Fruit fly (Drosophila melanogaster) whole organism, embryonic: ENCODE data around the gene Nepl21.

ENCODE experiments used
- ATbp ChIP-seq: fragments of 200-800 bp; sonication (Bioruptor generic); optimal IDR thresholded peaks from 2 replicates; lab custom pipeline; 2017; ENCODE audit warnings: missing biosample characterization, mild to moderate bottlenecking, missing genetic modification characterization, missing genetic modification reagents
- Ada2b ChIP-seq: fragments of 200-800 bp; sonication (Bioruptor generic); IDR thresholded peaks from 2 replicates; pipeline ENCODE4 v1.3.6; 2022; ENCODE audit warnings: missing biosample characterization, missing genetic modification characterization
- CG10959 ChIP-seq: fragments of 200-800 bp; sonication (Bioruptor generic); IDR thresholded peaks from 2 replicates; pipeline ENCODE4 v1.3.6; 2022; ENCODE audit warnings: missing biosample characterization, missing genetic modification characterization
- CG11696 ChIP-seq: fragments of 200-800 bp; sonication (Bioruptor generic); IDR thresholded peaks from 2 replicates; pipeline ENCODE4 v1.3.6; 2022; ENCODE audit warnings: missing biosample characterization, missing genetic modification characterization
- CG12071 ChIP-seq: fragments of 200-800 bp; sonication (Bioruptor generic); optimal IDR thresholded peaks from 3 replicates; lab custom pipeline; 2018; ENCODE audit warnings: missing biosample characterization, mild to moderate bottlenecking, missing genetic modification characterization
- CG12769 ChIP-seq: fragments of 200-800 bp; sonication (Bioruptor generic); optimal IDR thresholded peaks from 2 replicates; lab custom pipeline; 2019; ENCODE audit warnings: missing biosample characterization, mild to moderate bottlenecking, missing genetic modification characterization, moderate library complexity
- CG13123 ChIP-seq: fragments of 200-800 bp; sonication (Bioruptor generic); optimal IDR thresholded peaks from 2 replicates; lab custom pipeline; 2016; ENCODE audit warnings: missing biosample characterization, missing genetic modification characterization
- CG13296 ChIP-seq: fragments of 200-800 bp; sonication (Bioruptor generic); optimal IDR thresholded peaks from 3 replicates; lab custom pipeline; 2018; ENCODE audit warnings: missing biosample characterization, mild to moderate bottlenecking, missing genetic modification characterization
- CG18619 ChIP-seq: fragments of 200-800 bp; sonication (Bioruptor generic); optimal IDR thresholded peaks from 3 replicates; lab custom pipeline; 2017; ENCODE audit warnings: missing biosample characterization, mild to moderate bottlenecking, missing genetic modification characterization
- CG2120 ChIP-seq: fragments of 200-800 bp; sonication (Bioruptor generic); optimal IDR thresholded peaks from 3 replicates; lab custom pipeline; 2016; ENCODE audit warnings: missing biosample characterization, missing genetic modification characterization
- CG34224 ChIP-seq: fragments of 200-800 bp; sonication (Bioruptor generic); IDR thresholded peaks from 3 replicates; pipeline ENCODE4 v1.3.6; 2022; ENCODE audit warnings: missing biosample characterization, missing genetic modification characterization; ENCODE audit not compliant: partially characterized antibody
- CG34376 ChIP-seq: fragments of 200-800 bp; sonication (Bioruptor generic); optimal IDR thresholded peaks from 2 replicates; lab custom pipeline; 2018; ENCODE audit warnings: missing biosample characterization, mild to moderate bottlenecking, missing genetic modification characterization
- CG42726 ChIP-seq: fragments of 200-800 bp; sonication (Bioruptor generic); IDR thresholded peaks from 2 replicates; pipeline ENCODE4 v1.3.6; 2022; ENCODE audit warnings: missing biosample characterization, missing genetic modification characterization; ENCODE audit not compliant: partially characterized antibody
- CG4404 ChIP-seq: fragments of 200-800 bp; sonication (Bioruptor generic); IDR thresholded peaks from 2 replicates; pipeline ENCODE4 v1.3.6; 2022; ENCODE audit warnings: missing biosample characterization, missing genetic modification characterization
- CG4617 ChIP-seq: fragments of 200-800 bp; sonication (Bioruptor generic); optimal IDR thresholded peaks from 3 replicates; lab custom pipeline; 2016; ENCODE audit warnings: missing biosample characterization, missing genetic modification characterization, borderline replicate concordance
- CG7556 ChIP-seq: fragments of 200-800 bp; sonication (Bioruptor generic); optimal IDR thresholded peaks from 2 replicates; lab custom pipeline; 2017; ENCODE audit warnings: missing biosample characterization, mild to moderate bottlenecking, missing genetic modification characterization
- CG8944 ChIP-seq: fragments of 200-800 bp; sonication (Bioruptor generic); optimal IDR thresholded peaks from 3 replicates; lab custom pipeline; 2016; ENCODE audit warnings: missing biosample characterization, missing genetic modification characterization
- CG9797 ChIP-seq: fragments of 200-800 bp; sonication (Bioruptor generic); optimal IDR thresholded peaks from 3 replicates; lab custom pipeline; 2018; ENCODE audit warnings: missing biosample characterization, mild to moderate bottlenecking, missing genetic modification characterization
- Drgx ChIP-seq: fragments of 200-800 bp; sonication (Bioruptor generic); IDR thresholded peaks from 2 replicates; pipeline ENCODE4 v1.3.6; 2022; ENCODE audit warnings: missing biosample characterization, missing genetic modification characterization
- Fer2 ChIP-seq: fragments of 200-800 bp; sonication (Bioruptor generic); optimal IDR thresholded peaks from 2 replicates; lab custom pipeline; 2018; ENCODE audit warnings: missing biosample characterization, mild to moderate bottlenecking, missing genetic modification characterization, moderate library complexity
- H2.0 ChIP-seq: fragments of 200-800 bp; sonication (Bioruptor generic); IDR thresholded peaks from 2 replicates; pipeline ENCODE4 v1.3.6; 2022; ENCODE audit warnings: missing biosample characterization, missing genetic modification characterization
- MESR4 ChIP-seq: fragments of 200-800 bp; sonication (Bioruptor generic); optimal IDR thresholded peaks from 2 replicates; lab custom pipeline; 2018; ENCODE audit warnings: missing biosample characterization, mild to moderate bottlenecking, missing genetic modification characterization, moderate library complexity
- Med ChIP-seq: fragments of 200-800 bp; sonication (Bioruptor generic); peaks from one replicate; lab custom pipeline; 2016; ENCODE audit warnings: missing biosample characterization, missing genetic modification characterization, mild to moderate bottlenecking, inconsistent platforms, moderate library complexity
- Myb ChIP-seq: fragments of 200-800 bp; sonication (Bioruptor generic); optimal IDR thresholded peaks from 2 replicates; lab custom pipeline; 2016; ENCODE audit warnings: missing biosample characterization, missing genetic modification characterization
- NFAT ChIP-seq: fragments of 200-800 bp; sonication (Bioruptor generic); IDR thresholded peaks from 2 replicates; pipeline ENCODE4 v1.3.6; 2022; ENCODE audit warnings: missing biosample characterization, missing genetic modification characterization
- Neu2 ChIP-seq: fragments of 200-800 bp; sonication (Bioruptor generic); optimal IDR thresholded peaks from 3 replicates; lab custom pipeline; 2016; ENCODE audit warnings: missing biosample characterization, missing genetic modification characterization, borderline replicate concordance
- Nf-YB ChIP-seq: fragments of 200-800 bp; sonication (Bioruptor generic); optimal IDR thresholded peaks from 3 replicates; lab custom pipeline; 2019; ENCODE audit warnings: missing biosample characterization, mild to moderate bottlenecking, missing genetic modification characterization, moderate library complexity
- Optix ChIP-seq: fragments of 200-800 bp; sonication (Bioruptor generic); IDR thresholded peaks from 3 replicates; pipeline ENCODE4 v1.3.6; 2022; ENCODE audit warnings: missing biosample characterization, missing genetic modification characterization
- PHDP ChIP-seq: fragments of 200-800 bp; sonication (Bioruptor generic); optimal IDR thresholded peaks from 3 replicates; lab custom pipeline; 2018; ENCODE audit warnings: missing biosample characterization, mild to moderate bottlenecking, missing genetic modification characterization, moderate library complexity
- TFAM ChIP-seq: fragments of 200-800 bp; sonication (Bioruptor generic); optimal IDR thresholded peaks from 2 replicates; lab custom pipeline; 2017; ENCODE audit warnings: missing biosample characterization, missing genetic modification characterization, inconsistent platforms
- Vsx1 ChIP-seq: fragments of 200-800 bp; sonication (Bioruptor generic); optimal IDR thresholded peaks from 2 replicates; lab custom pipeline; 2017; ENCODE audit warnings: missing biosample characterization, mild to moderate bottlenecking, missing genetic modification characterization, missing genetic modification reagents
- ara ChIP-seq: fragments of 200-800 bp; sonication (Bioruptor generic); IDR thresholded peaks from 2 replicates; pipeline ENCODE4 v1.3.6; 2022; ENCODE audit warnings: missing biosample characterization, missing genetic modification characterization
- bab2 ChIP-seq: fragments of 200-800 bp; sonication (Bioruptor generic); optimal IDR thresholded peaks from 2 replicates; lab custom pipeline; 2016; ENCODE audit warnings: missing biosample characterization, missing genetic modification characterization
- cg ChIP-seq: fragments of 200-800 bp; sonication (Bioruptor generic); optimal IDR thresholded peaks from 3 replicates; lab custom pipeline; 2019; ENCODE audit warnings: missing biosample characterization, mild to moderate bottlenecking, missing genetic modification characterization, moderate library complexity
- crol ChIP-seq: fragments of 200-800 bp; sonication (Bioruptor generic); IDR thresholded peaks from 2 replicates; pipeline ENCODE4 v1.3.6; 2022; ENCODE audit warnings: missing biosample characterization, missing genetic modification characterization
- dm ChIP-seq: fragments of 200-800 bp; sonication (Bioruptor generic); optimal IDR thresholded peaks from 3 replicates; lab custom pipeline; 2016; ENCODE audit warnings: missing biosample characterization, missing genetic modification characterization
- en ChIP-seq: fragments of 200-800 bp; sonication (Bioruptor generic); optimal IDR thresholded peaks from 2 replicates; lab custom pipeline; 2016; ENCODE audit warnings: missing biosample characterization, missing genetic modification characterization
- gce ChIP-seq: fragments of 200-800 bp; sonication (Bioruptor generic); IDR thresholded peaks from 3 replicates; pipeline ENCODE4 v1.3.6; 2022; ENCODE audit warnings: missing biosample characterization, missing genetic modification characterization
- gem ChIP-seq: fragments of 200-800 bp; sonication (Bioruptor generic); optimal IDR thresholded peaks from 2 replicates; lab custom pipeline; 2019; ENCODE audit warnings: missing biosample characterization, mild to moderate bottlenecking, missing genetic modification characterization, moderate library complexity
- grn ChIP-seq: fragments of 200-800 bp; sonication (Bioruptor generic); optimal IDR thresholded peaks from 3 replicates; lab custom pipeline; 2017; ENCODE audit warnings: missing biosample characterization, missing genetic modification characterization
- inv ChIP-seq: fragments of 200-800 bp; sonication (Bioruptor generic); IDR thresholded peaks from 2 replicates; pipeline ENCODE4 v1.3.6; 2022; ENCODE audit warnings: missing biosample characterization, missing genetic modification characterization; ENCODE audit not compliant: partially characterized antibody
- kay ChIP-seq: fragments of 200-800 bp; sonication (Bioruptor generic); optimal IDR thresholded peaks from 2 replicates; lab custom pipeline; 2016; ENCODE audit warnings: missing biosample characterization, missing genetic modification characterization
- lola ChIP-seq, 3 experiments: fragments of >200 bp in 2 of 3; fragments of 200-800 bp in 1 of 3; sonication (Bioruptor generic) in 1 of 3; optimal IDR thresholded peaks; 2 replicates each; lab custom pipeline; 2017 to 2019; ENCODE audit warnings: missing biosample characterization in 3 of 3, missing genetic modification characterization in 3 of 3, mild to moderate bottlenecking in 1 of 3, moderate library complexity in 1 of 3
- mam ChIP-seq: fragments of 200-800 bp; sonication (Bioruptor generic); optimal IDR thresholded peaks from 3 replicates; lab custom pipeline; 2016; ENCODE audit warnings: missing biosample characterization, missing genetic modification characterization
- pb ChIP-seq: fragments of 200-800 bp; sonication (Bioruptor generic); optimal IDR thresholded peaks from 3 replicates; lab custom pipeline; 2016; ENCODE audit warnings: missing biosample characterization, missing genetic modification characterization
- sc ChIP-seq, 3 experiments: fragments of >200 bp in 2 of 3; fragments of 200-800 bp in 1 of 3; sonication (Bioruptor generic) in 1 of 3; optimal IDR thresholded peaks; 2 replicates in 2 of 3; 3 replicates in 1 of 3; lab custom pipeline; 2017; ENCODE audit warnings: mild to moderate bottlenecking in 1 of 3, missing biosample characterization in 1 of 3, missing genetic modification characterization in 1 of 3, missing genetic modification reagents in 1 of 3
- seq ChIP-seq: fragments of 200-800 bp; sonication (Bioruptor generic); IDR thresholded peaks from 2 replicates; pipeline ENCODE4 v1.3.6; 2022; ENCODE audit warnings: missing biosample characterization, missing genetic modification characterization
- stc ChIP-seq: fragments of 200-800 bp; sonication (Bioruptor generic); IDR thresholded peaks from 2 replicates; pipeline ENCODE4 v1.3.6; 2022; ENCODE audit warnings: missing biosample characterization, missing genetic modification characterization
- sug ChIP-seq: fragments of 200-800 bp; optimal IDR thresholded peaks from 2 replicates; lab custom pipeline; 2019; ENCODE audit warnings: missing biosample characterization, mild to moderate bottlenecking, missing genetic modification characterization, moderate library complexity
- tio ChIP-seq: fragments of 200-800 bp; sonication (Bioruptor generic); optimal IDR thresholded peaks from 2 replicates; lab custom pipeline; 2017; ENCODE audit warnings: missing biosample characterization, missing genetic modification characterization, inconsistent platforms
- wdn ChIP-seq: fragments of 200-800 bp; sonication (Bioruptor generic); IDR thresholded peaks from 2 replicates; pipeline ENCODE4 v1.3.6; 2022; ENCODE audit warnings: missing biosample characterization, missing genetic modification characterization

Nepl21 gene

DNA sequence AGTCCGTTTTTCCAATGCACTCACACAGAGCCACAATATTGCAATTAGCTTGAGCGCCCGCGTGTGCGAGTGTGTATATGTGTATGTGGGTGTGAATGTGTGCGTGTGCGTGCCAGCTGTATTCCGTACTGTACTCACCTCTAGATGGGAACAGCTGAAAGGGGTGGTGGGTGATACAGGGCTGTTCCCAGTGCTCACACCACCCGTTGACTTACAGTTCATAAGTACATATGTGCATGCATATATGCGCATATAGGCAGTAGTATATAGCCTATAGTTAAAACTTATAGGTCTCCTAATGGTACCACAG, 5.9 kb downstream of the Nepl21 start (continued):
- no peak for TF ChIP-seq bab2 (GFP tag; lab: Kevin White, UChicago)
- TF ChIP-seq gce (GFP tag; lab: Robert Waterston, UW), result no peak
- no peak for TF ChIP-seq en (GFP tag; lab: Kevin White, UChicago)
- TF ChIP-seq Fer2 (tag; lab: Kevin White, UChicago), result no peak
- no peak for TF ChIP-seq CG4404 (GFP tag; lab: Robert Waterston, UW)
- TF ChIP-seq Drgx (GFP tag; lab: Robert Waterston, UW), result 0 out of 2 replicates have a peak, but pooled peaks have one; percentile 17
- no peak for TF ChIP-seq CG11696 (GFP tag; lab: Robert Waterston, UW)
- TF ChIP-seq CG13123 (GFP tag; lab: Kevin White, UChicago), result no peak
- peak; percentile 37 for TF ChIP-seq Med
- TF ChIP-seq Ada2b (GFP tag; lab: Robert Waterston, UW), result no peak
- TF ChIP-seq PHDP (tag; lab: Kevin White, UChicago), result no peak
- TF ChIP-seq Optix (GFP tag; lab: Robert Waterston, UW), result no peak
- no peak for TF ChIP-seq CG7556 (GFP tag; lab: Kevin White, UChicago)
- no peak for TF ChIP-seq sc (optimal IDR thresholded peaks at IDR 0.05; lab: Kevin White, UChicago)
- no peak for TF ChIP-seq sc (GFP tag; optimal IDR thresholded peaks at IDR 0.05; lab: Kevin White, UChicago)
- TF ChIP-seq CG8944 (GFP tag; lab: Kevin White, UChicago), result no peak
- TF ChIP-seq crol (GFP tag; lab: Robert Waterston, UW), result peak; percentile 54; the same call in 1 of the 2 replicates
- TF ChIP-seq pb (GFP tag; lab: Kevin White, UChicago), result no peak
- no peak for TF ChIP-seq CG2120 (GFP tag; lab: Kevin White, UChicago)
- no peak for TF ChIP-seq inv (GFP tag; lab: Robert Waterston, UW)
- no peak for TF ChIP-seq CG10959
- peak; percentile 52 for TF ChIP-seq MESR4
- TF ChIP-seq CG9797 (GFP tag; lab: Kevin White, UChicago), result no peak
- no peak for TF ChIP-seq ara (GFP tag; lab: Robert Waterston, UW)
- peak; percentile 98 for TF ChIP-seq cg (GFP tag; lab: Kevin White, UChicago)
- TF ChIP-seq seq (GFP tag; lab: Robert Waterston, UW), result no peak
- TF ChIP-seq grn (GFP tag; lab: Kevin White, UChicago), result no peak
- TF ChIP-seq wdn, result no peak
- no peak for TF ChIP-seq Neu2 (GFP tag; lab: Kevin White, UChicago)
- no peak for TF ChIP-seq Myb (GFP tag; lab: Kevin White, UChicago)
- no peak for TF ChIP-seq CG13296 (GFP tag; lab: Kevin White, UChicago)
- TF ChIP-seq dm (GFP tag; lab: Kevin White, UChicago), result no peak
- no peak for TF ChIP-seq CG18619 (GFP tag; lab: Kevin White, UChicago)
- no peak for TF ChIP-seq kay (GFP tag; lab: Kevin White, UChicago)
- TF ChIP-seq lola (GFP tag; optimal IDR thresholded peaks at IDR 0.05; lab: Kevin White, UChicago), result peak in 1 of 3 experiments; percentile 34
- TF ChIP-seq TFAM (GFP tag; lab: Kevin White, UChicago), result no peak
- no peak for TF ChIP-seq CG42726 (GFP tag; lab: Robert Waterston, UW)
- no peak for TF ChIP-seq CG4617
- TF ChIP-seq H2.0, result no peak
- TF ChIP-seq CG12769, result no peak
- TF ChIP-seq sug, result no peak
- no peak for TF ChIP-seq ATbp (GFP tag; lab: Kevin White, UChicago)
- TF ChIP-seq mam, result no peak
- TF ChIP-seq CG12071 (GFP tag; lab: Kevin White, UChicago), result no peak
- TF ChIP-seq CG34376 (GFP tag; lab: Kevin White, UChicago), result no peak
- TF ChIP-seq CG34224 (GFP tag; lab: Robert Waterston, UW), result peak; percentile 18; the same call in 1 of the 3 replicates
- TF ChIP-seq Nf-YB (GFP tag; lab: Kevin White, UChicago), result no peak
- peak; percentile 95 for TF ChIP-seq Vsx1
- TF ChIP-seq tio (GFP tag; lab: Kevin White, UChicago), result no peak
- TF ChIP-seq stc, result peak; percentile 23; the same call in 1 of the 2 replicates
- peak; percentile 7; the same call in 1 of the 2 replicates for TF ChIP-seq NFAT
- TF ChIP-seq gem (tag; lab: Kevin White, UChicago), result no peak
